Fruit fly (Drosophila melanogaster) whole organism, embryonic: ENCODE results near the gene GstO3.

ENCODE experiments used
- CG10462 ChIP-seq: fragments of 200-800 bp; sonication (Bioruptor generic); optimal IDR thresholded peaks from 2 replicates; lab custom pipeline; 2016; ENCODE audit warnings: missing biosample characterization, missing genetic modification characterization
- CG15696 ChIP-seq: fragments of 200-800 bp; sonication (Bioruptor generic); optimal IDR thresholded peaks from 2 replicates; lab custom pipeline; 2019; ENCODE audit warnings: missing biosample characterization, mild to moderate bottlenecking, missing genetic modification characterization, moderate library complexity
- CG1602 ChIP-seq: fragments of 200-800 bp; sonication (Bioruptor generic); optimal IDR thresholded peaks from 3 replicates; lab custom pipeline; 2016; ENCODE audit warnings: missing biosample characterization, missing genetic modification characterization
- CG18262 ChIP-seq: fragments of 200-800 bp; optimal IDR thresholded peaks from 3 replicates; lab custom pipeline; 2019; ENCODE audit warnings: missing biosample characterization, mild to moderate bottlenecking, missing genetic modification characterization, moderate library complexity
- CG2712 ChIP-seq: fragments of 200-800 bp; optimal IDR thresholded peaks from 3 replicates; lab custom pipeline; 2019; ENCODE audit warnings: missing biosample characterization, mild to moderate bottlenecking, missing genetic modification characterization, moderate library complexity
- CG31441 ChIP-seq: fragments of 200-800 bp; sonication (Bioruptor generic); IDR thresholded peaks from 2 replicates; pipeline ENCODE4 v1.3.6; 2022; ENCODE audit warnings: missing biosample characterization, missing genetic modification characterization
- CG32767 ChIP-seq: fragments of 200-800 bp; sonication (Bioruptor generic); IDR thresholded peaks from 2 replicates; pipeline ENCODE4 v1.3.6; 2022; ENCODE audit warnings: missing biosample characterization, missing genetic modification characterization
- CG4707 ChIP-seq: fragments of 200-800 bp; sonication (Bioruptor generic); optimal IDR thresholded peaks from 2 replicates; lab custom pipeline; 2018; ENCODE audit warnings: missing biosample characterization, mild to moderate bottlenecking, missing genetic modification characterization, moderate library complexity
- CG8089 ChIP-seq: fragments of 200-800 bp; sonication (Bioruptor generic); optimal IDR thresholded peaks from 3 replicates; lab custom pipeline; 2016; ENCODE audit warnings: missing biosample characterization, missing genetic modification characterization
- CG8281 ChIP-seq: fragments of 200-800 bp; sonication (Bioruptor generic); optimal IDR thresholded peaks from 2 replicates; lab custom pipeline; 2018; ENCODE audit warnings: missing biosample characterization, mild to moderate bottlenecking, missing genetic modification characterization, moderate library complexity
- CG9609 ChIP-seq: fragments of 200-800 bp; sonication (Bioruptor generic); optimal IDR thresholded peaks from 3 replicates; lab custom pipeline; 2016; ENCODE audit warnings: missing biosample characterization, missing genetic modification characterization
- CG9727 ChIP-seq: fragments of 200-800 bp; sonication (Bioruptor generic); optimal IDR thresholded peaks from 3 replicates; lab custom pipeline; 2017; ENCODE audit warnings: missing biosample characterization, mild to moderate bottlenecking, missing genetic modification characterization
- CHES-1-like ChIP-seq: fragments of 200-800 bp; sonication (Bioruptor generic); optimal IDR thresholded peaks from 2 replicates; lab custom pipeline; 2016; ENCODE audit warnings: missing biosample characterization, missing genetic modification characterization
- CkIIα-i1 ChIP-seq: fragments of 200-800 bp; sonication (Bioruptor generic); IDR thresholded peaks from 2 replicates; pipeline ENCODE4 v1.3.6; 2022; ENCODE audit warnings: missing biosample characterization, missing genetic modification characterization
- CoRest ChIP-seq: fragments of 200-800 bp; sonication (Bioruptor generic); optimal IDR thresholded peaks from 3 replicates; lab custom pipeline; 2018; ENCODE audit warnings: missing biosample characterization, mild to moderate bottlenecking, missing genetic modification characterization, moderate library complexity
- Eip74EF ChIP-seq, 2 experiments: fragments of 200-800 bp in 1 of 2; fragments of >200 bp in 1 of 2; sonication (Bioruptor generic) in 1 of 2; optimal IDR thresholded peaks; 2 replicates each; lab custom pipeline; 2017 to 2019; ENCODE audit warnings: missing biosample characterization in 2 of 2, missing genetic modification characterization in 2 of 2, mild to moderate bottlenecking in 1 of 2, moderate library complexity in 1 of 2
- HLH4C ChIP-seq: fragments of 200-800 bp; sonication (Bioruptor generic); IDR thresholded peaks from 3 replicates; pipeline ENCODE4 v1.3.6; 2022; ENCODE audit warnings: missing biosample characterization, missing genetic modification characterization; ENCODE audit not compliant: partially characterized antibody
- HLHmδ ChIP-seq: fragments of 200-800 bp; sonication (Bioruptor generic); optimal IDR thresholded peaks from 2 replicates; lab custom pipeline; 2018; ENCODE audit warnings: missing biosample characterization, mild to moderate bottlenecking, missing genetic modification characterization, moderate library complexity
- Hmx ChIP-seq: fragments of 200-800 bp; sonication (Bioruptor generic); optimal IDR thresholded peaks from 2 replicates; lab custom pipeline; 2016; ENCODE audit warnings: missing biosample characterization, missing genetic modification characterization
- MTF-1 ChIP-seq: fragments of 200-800 bp; sonication (Bioruptor generic); optimal IDR thresholded peaks from 2 replicates; lab custom pipeline; 2018; ENCODE audit warnings: missing biosample characterization, mild to moderate bottlenecking, missing genetic modification characterization, borderline replicate concordance
- Mrtf ChIP-seq: fragments of 200-800 bp; sonication (Bioruptor generic); IDR thresholded peaks from 3 replicates; pipeline ENCODE4 v1.3.6; 2022; ENCODE audit warnings: missing biosample characterization, missing genetic modification characterization
- Oli ChIP-seq: fragments of 200-800 bp; sonication (Bioruptor generic); optimal IDR thresholded peaks from 2 replicates; lab custom pipeline; 2018; ENCODE audit warnings: missing biosample characterization, mild to moderate bottlenecking, missing genetic modification characterization, moderate library complexity
- Pdp1 ChIP-seq, 2 experiments: fragments of 200-800 bp; sonication (Bioruptor generic); optimal IDR thresholded peaks; 3 replicates each; lab custom pipeline; 2016; ENCODE audit warnings: missing biosample characterization in 2 of 2, missing genetic modification characterization in 2 of 2, mild to moderate bottlenecking in 1 of 2, moderate library complexity in 1 of 2
- Sox102F ChIP-seq: fragments of 200-800 bp; sonication (Bioruptor generic); optimal IDR thresholded peaks from 2 replicates; lab custom pipeline; 2018; ENCODE audit warnings: missing biosample characterization, mild to moderate bottlenecking, missing genetic modification characterization, moderate library complexity
- Trl ChIP-seq, 3 experiments: fragments of >200 bp in 2 of 3; fragments of 200-800 bp in 1 of 3; sonication (Bioruptor generic) in 1 of 3; optimal IDR thresholded peaks; 2 replicates in 1 of 3; 3 replicates in 2 of 3; lab custom pipeline; 2016 to 2017; ENCODE audit warnings: missing biosample characterization in 1 of 3, missing genetic modification characterization in 1 of 3
- Xrp1 ChIP-seq: fragments of 200-800 bp; sonication (Bioruptor generic); IDR thresholded peaks from 2 replicates; pipeline ENCODE4 v1.3.6; 2022; ENCODE audit warnings: missing biosample characterization, missing genetic modification characterization
- ap ChIP-seq: fragments of 200-800 bp; sonication (Bioruptor generic); IDR thresholded peaks from 2 replicates; pipeline ENCODE4 v1.3.6; 2022; ENCODE audit warnings: missing biosample characterization, missing genetic modification characterization
- chif ChIP-seq, 2 experiments: fragments of 200-800 bp; sonication (Bioruptor generic); optimal IDR thresholded peaks; 3 replicates each; lab custom pipeline; 2016; ENCODE audit warnings: missing biosample characterization in 2 of 2, missing genetic modification characterization in 2 of 2
- croc ChIP-seq: fragments of 200-800 bp; sonication (Bioruptor generic); conservative IDR thresholded peaks from 3 replicates; pipeline ENCODE4 v1.3.6; 2022; ENCODE audit warnings: missing biosample characterization, missing genetic modification characterization
- en ChIP-seq: fragments of 200-800 bp; sonication (Bioruptor generic); optimal IDR thresholded peaks from 2 replicates; lab custom pipeline; 2016; ENCODE audit warnings: missing biosample characterization, missing genetic modification characterization
- gcm2 ChIP-seq: fragments of 200-800 bp; sonication (Bioruptor generic); optimal IDR thresholded peaks from 2 replicates; lab custom pipeline; 2016; ENCODE audit warnings: missing biosample characterization, missing genetic modification characterization
- gem ChIP-seq: fragments of 200-800 bp; sonication (Bioruptor generic); optimal IDR thresholded peaks from 2 replicates; lab custom pipeline; 2019; ENCODE audit warnings: missing biosample characterization, mild to moderate bottlenecking, missing genetic modification characterization, moderate library complexity
- gro ChIP-seq: fragments of 200-800 bp; sonication (Bioruptor generic); optimal IDR thresholded peaks from 2 replicates; lab custom pipeline; 2016; ENCODE audit warnings: missing biosample characterization, missing genetic modification characterization
- jing ChIP-seq: fragments of 200-800 bp; sonication (Bioruptor generic); optimal IDR thresholded peaks from 2 replicates; lab custom pipeline; 2018; ENCODE audit warnings: missing biosample characterization, mild to moderate bottlenecking, missing genetic modification characterization
- lola ChIP-seq, 3 experiments: fragments of >200 bp in 2 of 3; fragments of 200-800 bp in 1 of 3; sonication (Bioruptor generic) in 1 of 3; optimal IDR thresholded peaks; 2 replicates each; lab custom pipeline; 2017 to 2019; ENCODE audit warnings: missing biosample characterization in 3 of 3, missing genetic modification characterization in 3 of 3, mild to moderate bottlenecking in 1 of 3, moderate library complexity in 1 of 3
- nerfin-1 ChIP-seq: fragments of 200-800 bp; sonication (Bioruptor generic); optimal IDR thresholded peaks from 3 replicates; lab custom pipeline; 2019; ENCODE audit warnings: missing biosample characterization, mild to moderate bottlenecking, missing genetic modification characterization, moderate library complexity
- nerfin-2 ChIP-seq: fragments of 200-800 bp; sonication (Bioruptor generic); IDR thresholded peaks from 2 replicates; pipeline ENCODE4 v1.3.6; 2022; ENCODE audit warnings: missing biosample characterization, missing genetic modification characterization; ENCODE audit not compliant: partially characterized antibody
- oc ChIP-seq: fragments of 200-800 bp; sonication (Bioruptor generic); optimal IDR thresholded peaks from 2 replicates; lab custom pipeline; 2018; ENCODE audit warnings: missing biosample characterization, mild to moderate bottlenecking, missing genetic modification characterization, moderate library complexity
- odd ChIP-seq: fragments of 200-800 bp; sonication (Bioruptor generic); optimal IDR thresholded peaks from 2 replicates; lab custom pipeline; 2017; ENCODE audit warnings: missing biosample characterization, mild to moderate bottlenecking, missing genetic modification characterization
- phol ChIP-seq: fragments of 200-800 bp; sonication (Bioruptor generic); optimal IDR thresholded peaks from 3 replicates; lab custom pipeline; 2018; ENCODE audit warnings: missing biosample characterization, mild to moderate bottlenecking, missing genetic modification characterization, moderate library complexity
- prd ChIP-seq, 3 experiments: fragments of >200 bp in 2 of 3; fragments of 200-800 bp in 1 of 3; sonication (Bioruptor generic) in 1 of 3; optimal IDR thresholded peaks in 2 of 3; IDR thresholded peaks in 1 of 3; 2 replicates in 2 of 3; 3 replicates in 1 of 3; pipeline versions ENCODE4 v1.3.6 to Lab custom; 2017 to 2022; ENCODE audit warnings: missing biosample characterization in 1 of 3, missing genetic modification characterization in 1 of 3
- repo ChIP-seq: fragments of 200-800 bp; sonication (Bioruptor generic); optimal IDR thresholded peaks from 2 replicates; lab custom pipeline; 2016; ENCODE audit warnings: missing biosample characterization, missing genetic modification characterization
- scrt ChIP-seq: fragments of 200-800 bp; sonication (Bioruptor generic); optimal IDR thresholded peaks from 2 replicates; lab custom pipeline; 2018; ENCODE audit warnings: missing biosample characterization, mild to moderate bottlenecking, missing genetic modification characterization, moderate library complexity
- sens ChIP-seq: fragments of 200-800 bp; sonication (Bioruptor generic); peaks from one replicate; lab custom pipeline; 2016; ENCODE audit warnings: missing biosample characterization, missing genetic modification characterization
- shn ChIP-seq: fragments of 200-800 bp; sonication (Bioruptor generic); optimal IDR thresholded peaks from 3 replicates; lab custom pipeline; 2016; ENCODE audit warnings: missing biosample characterization, missing genetic modification characterization
- sisA ChIP-seq: fragments of 200-800 bp; sonication (Bioruptor generic); IDR thresholded peaks from 2 replicates; pipeline ENCODE4 v1.3.6; 2022; ENCODE audit warnings: missing biosample characterization, missing genetic modification characterization
- tio ChIP-seq: fragments of 200-800 bp; sonication (Bioruptor generic); optimal IDR thresholded peaks from 2 replicates; lab custom pipeline; 2017; ENCODE audit warnings: missing biosample characterization, missing genetic modification characterization, inconsistent platforms
- wek ChIP-seq: fragments of 200-800 bp; sonication (Bioruptor generic); optimal IDR thresholded peaks from 3 replicates; lab custom pipeline; 2018; ENCODE audit warnings: missing biosample characterization, mild to moderate bottlenecking, missing genetic modification characterization, moderate library complexity

The GstO3 gene

dm6 chr3L:8542213-8542612 lies 23.5 kb downstream of the GstO3 start (continued):
- TF ChIP-seq Pdp1 (GFP tag; optimal IDR thresholded peaks at IDR 0.05; lab: Kevin White, UChicago) (peak in 1 of 2 experiments; percentile 5), Eip74EF (GFP tag; optimal IDR thresholded peaks at IDR 0.05; lab: Kevin White, UChicago) (no peak), CG32767 (GFP tag; lab: Robert Waterston, UW) (0 out of 2 replicates have a peak, but pooled peaks have one; percentile 8), nerfin-2 (no peak), CHES-1-like (GFP tag; lab: Kevin White, UChicago) (no peak), jing (GFP tag; lab: Kevin White, UChicago) (no peak), CG18262 (tag; lab: Kevin White, UChicago) (peak; percentile 20), wek (GFP tag; lab: Kevin White, UChicago) (no peak), phol (tag; lab: Kevin White, UChicago) (peak; percentile 24), lola (GFP tag; optimal IDR thresholded peaks at IDR 0.05; lab: Kevin White, UChicago) (peak in 1 of 3 experiments; percentile 18), sens (GFP tag; lab: Kevin White, UChicago) (peak; percentile 52), Xrp1 (GFP tag; lab: Robert Waterston, UW) (peak; percentile 43; the same call in 1 of the 2 replicates), ap (GFP tag; lab: Robert Waterston, UW) (peak; percentile 20; the same call in 1 of the 2 replicates), Mrtf (no peak), CG9609 (GFP tag; lab: Kevin White, UChicago) (no peak), CG1602 (GFP tag; lab: Kevin White, UChicago) (peak; percentile 12), CG10462 (GFP tag; lab: Kevin White, UChicago) (no peak), shn (GFP tag; lab: Kevin White, UChicago) (no peak), CG9727 (GFP tag; lab: Kevin White, UChicago) (peak; percentile 20), sisA (GFP tag; lab: Robert Waterston, UW) (no peak), prd (optimal IDR thresholded peaks at IDR 0.05; lab: Kevin White, UChicago) (no peak), prd (GFP tag; IDR thresholded peaks at IDR 0.05; lab: Robert Waterston, UW) (0 out of 3 replicates have a peak, but pooled peaks have one; percentile 40), chif (GFP tag; optimal IDR thresholded peaks at IDR 0.05; lab: Kevin White, UChicago) (peak in 1 of 2 experiments; percentile 13), CG2712 (tag; lab: Kevin White, UChicago) (peak; percentile 13), Oli (peak; percentile 26)

dm6 chr3L:8543866-8544265 lies 25.2 kb downstream of the GstO3 start:
- no peak for TF ChIP-seq CG15696 (tag; lab: Kevin White, UChicago)
- no peak; the same call in 2 of the 3 replicates for TF ChIP-seq croc (GFP tag; lab: Robert Waterston, UW)
- TF ChIP-seq scrt (GFP tag; lab: Kevin White, UChicago): peak; percentile 3
- no peak for TF ChIP-seq Mrtf
- TF ChIP-seq gcm2 (GFP tag; lab: Kevin White, UChicago): no peak
- no peak for TF ChIP-seq CG8089 (GFP tag; lab: Kevin White, UChicago)
- no peak for TF ChIP-seq repo (GFP tag; lab: Kevin White, UChicago)
- TF ChIP-seq Trl (optimal IDR thresholded peaks at IDR 0.05; lab: Kevin White, UChicago): no peak
- TF ChIP-seq Trl (GFP tag; optimal IDR thresholded peaks at IDR 0.05; lab: Kevin White, UChicago): no peak
- no peak for TF ChIP-seq Hmx
- TF ChIP-seq CG8281 (tag; lab: Kevin White, UChicago): no peak
- no peak for TF ChIP-seq CkIIα-i1 (GFP tag; lab: Robert Waterston, UW)
- peak; percentile 5 for TF ChIP-seq CoRest (tag; lab: Kevin White, UChicago)
- TF ChIP-seq CG4707 (GFP tag; lab: Kevin White, UChicago): no peak
- TF ChIP-seq oc (tag; lab: Kevin White, UChicago): no peak
- TF ChIP-seq MTF-1: no peak
- TF ChIP-seq nerfin-1: peak; percentile 9
- no peak for TF ChIP-seq HLH4C
- TF ChIP-seq en (GFP tag; lab: Kevin White, UChicago): no peak
- TF ChIP-seq Sox102F (GFP tag; lab: Kevin White, UChicago): peak; percentile 42
- TF ChIP-seq CG31441: peak; percentile 42; the same call in 1 of the 2 replicates
- TF ChIP-seq HLHmδ (GFP tag; lab: Kevin White, UChicago): no peak
- no peak for TF ChIP-seq odd (GFP tag; lab: Kevin White, UChicago)
- TF ChIP-seq gem (tag; lab: Kevin White, UChicago): peak; percentile 53
- TF ChIP-seq tio (GFP tag; lab: Kevin White, UChicago): peak; percentile 8
- TF ChIP-seq gro: no peak
